Worm (Caenorhabditis elegans) whole organism, L2 larva: ENCODE data around the gene syx-6.

Source experiments
- crh-2 ChIP-seq: sonication (generic microtip); optimal IDR thresholded peaks from 2 replicates; lab custom pipeline; 2017; ENCODE audit warnings: missing biosample characterization, missing genetic modification characterization
- fos-1 ChIP-seq: fragments of 150-350 bp; optimal IDR thresholded peaks from 2 replicates; lab custom pipeline; 2014; ENCODE audit warnings: missing biosample characterization, missing genetic modification characterization
- lin-13 ChIP-seq: fragments of 150-350 bp; optimal IDR thresholded peaks from 2 replicates; lab custom pipeline; 2014; ENCODE audit warnings: missing biosample characterization, missing genetic modification reagents, missing genetic modification characterization
- mab-5 ChIP-seq: fragments of 150-350 bp; optimal IDR thresholded peaks from 2 replicates; lab custom pipeline; 2014; ENCODE audit warnings: missing biosample characterization, missing genetic modification characterization
- snpc-4 ChIP-seq: fragments of 150-350 bp; optimal IDR thresholded peaks from 2 replicates; lab custom pipeline; 2014; ENCODE audit warnings: missing biosample characterization, missing genetic modification characterization

ce11 chrX:3199249-3199648, 34.9 kb downstream of the syx-6 start, which contains the start of gene fax-1:
- TF ChIP-seq mab-5 (tag; lab: Kevin White, UChicago) = no peak
- no peak for TF ChIP-seq crh-2
- no peak for TF ChIP-seq fos-1
- TF ChIP-seq snpc-4 (tag; lab: Kevin White, UChicago) = no peak
- TF ChIP-seq lin-13 (GFP tag; lab: Kevin White, UChicago) = no peak
